Fruit fly (Drosophila melanogaster): Measurements from ENCODE around the gene CG10232.

DNA sequence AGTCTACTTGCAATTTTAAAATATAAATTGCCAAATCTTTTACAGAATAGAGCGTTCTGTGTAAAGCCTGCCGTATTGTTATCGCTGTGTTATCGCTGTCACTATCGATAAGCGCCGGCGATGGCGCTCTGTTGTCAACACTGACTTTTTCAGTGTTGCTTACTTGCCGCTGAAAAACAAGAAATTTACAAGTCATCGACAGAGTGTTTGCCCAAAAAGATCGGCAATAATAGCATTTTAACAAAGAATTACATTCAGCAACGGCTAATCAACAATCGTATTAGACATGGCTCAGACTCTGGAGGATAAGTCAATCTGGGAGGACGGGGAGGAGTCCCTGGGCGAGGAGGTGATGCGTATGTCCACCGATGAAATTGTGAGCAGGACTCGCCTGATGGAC is 31.3 kb upstream of the CG10232 start, which contains the start of the genes RanBP3 and Rpt5:
- TF ChIP-seq CG8478 (optimal IDR thresholded peaks at IDR 0.05) (no peak), usp (GFP tag; optimal IDR thresholded peaks at IDR 0.05) (no peak), psq (optimal IDR thresholded peaks at IDR 0.05) (no peak), EcR (GFP tag; optimal IDR thresholded peaks at IDR 0.05) (no peak)

Measured in whole organism.